Worm (Caenorhabditis elegans): Measurements from ENCODE around the gene C25A8.1.

C25A8.1 gene

DNA sequence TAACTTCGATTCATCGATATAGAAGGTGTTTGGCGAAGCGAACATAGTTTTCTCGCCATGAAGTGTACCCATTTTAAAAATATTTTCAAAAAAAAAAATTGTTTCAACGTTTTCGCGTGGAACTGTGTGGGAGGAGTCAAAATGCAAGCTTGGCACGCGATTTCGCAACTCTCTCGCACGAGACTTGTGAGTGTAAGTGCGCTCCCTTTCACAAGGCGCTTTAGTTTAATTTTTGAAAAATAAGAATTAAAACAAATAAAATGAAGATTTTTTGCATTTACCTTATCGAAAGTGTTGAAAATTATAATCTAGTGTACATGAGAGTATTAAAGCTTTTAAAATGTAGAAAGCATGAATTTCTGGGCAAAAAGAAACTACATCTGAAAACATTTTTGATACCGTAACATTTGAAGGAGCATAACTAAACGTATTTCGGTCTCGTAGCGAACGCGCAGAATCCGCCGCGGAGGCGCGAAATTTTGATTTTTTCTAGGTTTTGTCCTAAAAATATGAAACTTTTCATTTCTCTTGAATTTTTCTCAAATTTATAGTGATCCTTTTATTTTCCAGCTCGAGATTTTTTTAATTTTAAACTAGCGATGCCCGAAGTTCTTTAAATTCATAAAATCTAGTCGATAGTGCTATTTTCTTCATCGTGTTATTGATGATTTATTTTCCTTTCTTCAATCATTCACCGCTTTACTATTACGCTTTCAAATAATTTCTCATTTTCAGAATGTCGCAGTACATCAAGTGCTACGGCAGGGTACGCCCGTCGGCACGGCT, 28.7 kb downstream of the C25A8.1 start, which contains the start of the genes cogc-2 and klp-18 (continued):
- TF ChIP-seq nhr-23 (tag; optimal IDR thresholded peaks at IDR 0.05): no peak
- no peak for TF ChIP-seq ztf-4 (tag; optimal IDR thresholded peaks at IDR 0.05)
- TF ChIP-seq ceh-82 (tag; optimal IDR thresholded peaks at IDR 0.05): no peak
- no peak for TF ChIP-seq unc-62 (GFP tag; optimal IDR thresholded peaks at IDR 0.05)
- peak; percentile 18 for TF ChIP-seq R02D3.7 (tag; optimal IDR thresholded peaks at IDR 0.05)
- peak; percentile 86 for TF ChIP-seq sma-3 (GFP tag; optimal IDR thresholded peaks at IDR 0.05)
- peak; percentile 62 for TF ChIP-seq fos-1 (tag; optimal IDR thresholded peaks at IDR 0.05)
- peak; percentile 48 for TF ChIP-seq egl-27 (tag; optimal IDR thresholded peaks at IDR 0.05)
- peak; percentile 70 to 91 for TF ChIP-seq lsy-2 (tag; optimal IDR thresholded peaks at IDR 0.05)
- no peak for TF ChIP-seq ztf-11 (tag; optimal IDR thresholded peaks at IDR 0.05)
- peak; percentile 88 for TF ChIP-seq C34F6.9 (tag; optimal IDR thresholded peaks at IDR 0.05)
- TF ChIP-seq Y55F3AM.14 (GFP tag; optimal IDR thresholded peaks at IDR 0.05): no peak
- TF ChIP-seq mbf-1 (tag; optimal IDR thresholded peaks at IDR 0.05): no peak
- TF ChIP-seq unc-55 (GFP tag; optimal IDR thresholded peaks at IDR 0.05): peak; percentile 97
- TF ChIP-seq peb-1 (tag; optimal IDR thresholded peaks at IDR 0.05): no peak
- peak; percentile 80 for TF ChIP-seq sma-9 (GFP tag; optimal IDR thresholded peaks at IDR 0.05)
- no peak for TF ChIP-seq sma-9 (tag; optimal IDR thresholded peaks at IDR 0.05)
- peak; percentile 43 for TF ChIP-seq ceh-16 (tag; optimal IDR thresholded peaks at IDR 0.05)
- peak; percentile 72 for TF ChIP-seq nhr-21 (tag; optimal IDR thresholded peaks at IDR 0.05)
- TF ChIP-seq dmd-4 (tag; optimal IDR thresholded peaks at IDR 0.05): no peak
- TF ChIP-seq zag-1 (tag; optimal IDR thresholded peaks at IDR 0.05): peak; percentile 23
- TF ChIP-seq nhr-6 (tag; optimal IDR thresholded peaks at IDR 0.05): peak; percentile 29
- peak; percentile 90 for TF ChIP-seq lin-11 (tag; optimal IDR thresholded peaks at IDR 0.05)
- no peak for TF ChIP-seq nhr-77 (tag; optimal IDR thresholded peaks at IDR 0.05)
- no peak for TF ChIP-seq ztf-1 (GFP tag; conservative IDR thresholded peaks at IDR 0.05)
- no peak for TF ChIP-seq ZK546.5 (tag; optimal IDR thresholded peaks at IDR 0.05)
- TF ChIP-seq F13H6.1 (tag; optimal IDR thresholded peaks at IDR 0.05): peak; percentile 83

DNA sequence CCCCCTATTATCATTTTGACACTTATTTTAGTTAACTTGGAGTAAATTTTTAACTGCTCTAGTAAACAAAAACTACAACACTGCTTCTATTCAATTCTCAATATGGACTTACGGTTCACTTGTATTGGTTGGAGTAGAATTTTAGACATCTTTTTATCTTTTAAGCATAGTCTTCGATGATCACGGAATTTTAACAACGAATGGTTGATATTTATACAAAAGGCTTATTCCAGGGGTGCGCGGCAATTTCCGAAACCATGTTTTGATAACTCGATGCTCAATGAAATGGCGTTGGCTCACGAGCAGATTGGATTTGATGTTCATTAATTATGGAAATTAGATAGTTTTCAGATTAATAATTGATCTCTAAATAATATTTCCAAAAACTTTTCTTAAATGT, 32.5 kb downstream of the C25A8.1 start:
- TF ChIP-seq ama-1 (optimal IDR thresholded peaks at IDR 0.05) (no peak), sma-9 (GFP tag; optimal IDR thresholded peaks at IDR 0.05) (no peak), sma-9 (tag; optimal IDR thresholded peaks at IDR 0.05) (no peak), nhr-10 (tag; optimal IDR thresholded peaks at IDR 0.05) (no peak), alr-1 (tag; optimal IDR thresholded peaks at IDR 0.05) (no peak), nhr-21 (tag; optimal IDR thresholded peaks at IDR 0.05) (no peak)

DNA sequence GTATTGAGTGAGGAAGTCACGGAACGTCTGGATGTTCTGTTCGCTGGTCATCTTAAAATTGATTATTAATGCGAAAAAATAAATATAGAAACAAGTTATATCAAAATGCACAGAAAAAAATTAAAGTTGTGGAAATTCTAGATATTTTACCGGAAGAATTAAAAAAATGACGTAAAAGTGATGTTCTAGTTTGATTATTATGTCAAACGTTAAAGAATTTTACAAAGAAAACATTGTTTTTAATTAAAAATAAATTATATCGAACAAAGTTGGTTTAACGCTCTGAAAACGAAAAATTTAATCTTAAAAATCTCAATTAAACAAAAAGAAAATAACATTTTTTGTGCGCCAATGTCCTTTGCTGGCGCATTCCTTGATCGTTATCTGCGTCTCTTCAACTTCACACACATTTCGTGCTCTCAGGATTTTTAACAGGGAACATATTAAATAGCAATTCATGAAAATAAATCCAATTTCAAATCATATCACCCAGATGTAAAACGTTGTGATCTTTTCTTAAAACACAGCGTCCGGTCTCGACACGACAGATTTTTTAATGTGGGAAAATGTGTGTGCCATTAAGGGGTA, 33.7 kb downstream of the C25A8.1 start, which contains the start of gene tin-9.1:
TSS of gene tin-9.1 (minus strand) at position 51 of the 588 bp plus-strand sequence.
- no peak for TF ChIP-seq ztf-11 (tag; optimal IDR thresholded peaks at IDR 0.05)
- TF ChIP-seq lin-11 (tag; optimal IDR thresholded peaks at IDR 0.05): no peak
- TF ChIP-seq lsy-2 (tag; optimal IDR thresholded peaks at IDR 0.05): peak; percentile 72 to 93
- TF ChIP-seq mab-5 (tag; optimal IDR thresholded peaks at IDR 0.05): peak; percentile 38
- TF ChIP-seq nhr-77 (tag; optimal IDR thresholded peaks at IDR 0.05): no peak
- no peak for TF ChIP-seq ama-1 (optimal IDR thresholded peaks at IDR 0.05)
- no peak for TF ChIP-seq unc-62 (GFP tag; optimal IDR thresholded peaks at IDR 0.05)
- no peak for TF ChIP-seq Y55F3AM.14 (GFP tag; optimal IDR thresholded peaks at IDR 0.05)
- no peak for TF ChIP-seq elt-1 (tag; optimal IDR thresholded peaks at IDR 0.05)
- TF ChIP-seq nhr-129 (tag; optimal IDR thresholded peaks at IDR 0.05): peak; percentile 67
- TF ChIP-seq skn-1 (tag; optimal IDR thresholded peaks at IDR 0.05): no peak
- TF ChIP-seq egl-27 (tag; optimal IDR thresholded peaks at IDR 0.05): peak; percentile 24
- TF ChIP-seq unc-55 (GFP tag; optimal IDR thresholded peaks at IDR 0.05): peak; percentile 83
- peak; percentile 89 for TF ChIP-seq sma-9 (GFP tag; optimal IDR thresholded peaks at IDR 0.05)
- no peak for TF ChIP-seq sma-9 (tag; optimal IDR thresholded peaks at IDR 0.05)
- no peak for TF ChIP-seq blmp-1 (tag; optimal IDR thresholded peaks at IDR 0.05; ENCODE audit: insufficient read depth)
- peak; percentile 53 for TF ChIP-seq nhr-6 (tag; optimal IDR thresholded peaks at IDR 0.05)
- TF ChIP-seq zag-1 (tag; optimal IDR thresholded peaks at IDR 0.05): no peak
- no peak for TF ChIP-seq peb-1 (tag; optimal IDR thresholded peaks at IDR 0.05)
- TF ChIP-seq ceh-82 (tag; optimal IDR thresholded peaks at IDR 0.05): no peak
- TF ChIP-seq C34F6.9 (tag; optimal IDR thresholded peaks at IDR 0.05): peak; percentile 96
- TF ChIP-seq nhr-12 (tag; optimal IDR thresholded peaks at IDR 0.05): no peak
- TF ChIP-seq ZK546.5 (tag; optimal IDR thresholded peaks at IDR 0.05): no peak
- peak; percentile 88 for TF ChIP-seq crh-2 (tag; optimal IDR thresholded peaks at IDR 0.05)
- TF ChIP-seq nhr-10 (tag; optimal IDR thresholded peaks at IDR 0.05): no peak
- TF ChIP-seq mbf-1 (tag; optimal IDR thresholded peaks at IDR 0.05): no peak
- TF ChIP-seq nhr-11 (tag; optimal IDR thresholded peaks at IDR 0.05): no peak
- peak; percentile 70 for TF ChIP-seq sem-4 (tag; optimal IDR thresholded peaks at IDR 0.05)
- no peak for TF ChIP-seq mdl-1 (tag; optimal IDR thresholded peaks at IDR 0.05)
- TF ChIP-seq dmd-4 (tag; optimal IDR thresholded peaks at IDR 0.05): peak; percentile 9
- no peak for TF ChIP-seq elt-3 (tag; optimal IDR thresholded peaks at IDR 0.05)
- TF ChIP-seq aly-2 (tag; optimal IDR thresholded peaks at IDR 0.05): no peak
- TF ChIP-seq sma-3 (GFP tag; optimal IDR thresholded peaks at IDR 0.05): peak; percentile 57
- peak; percentile 66 for TF ChIP-seq F13H6.1 (tag; optimal IDR thresholded peaks at IDR 0.05)
- no peak for TF ChIP-seq nhr-237 (tag; optimal IDR thresholded peaks at IDR 0.05)
- TF ChIP-seq snpc-4 (tag; optimal IDR thresholded peaks at IDR 0.05): peak; percentile 68
- peak; percentile 49 for TF ChIP-seq ztf-4 (tag; optimal IDR thresholded peaks at IDR 0.05)
- peak; percentile 53 for TF ChIP-seq nhr-21 (tag; optimal IDR thresholded peaks at IDR 0.05)
- TF ChIP-seq lin-13 (GFP tag; optimal IDR thresholded peaks at IDR 0.05): peak; percentile 59
